Fruit fly (Drosophila melanogaster) whole organism, embryonic: Measurements from ENCODE around the gene ato.
A peak's percentile ranks its signal among the peaks of the same experiment; 100 is the strongest.

Experiments
- Adf1 ChIP-seq: fragments of 200-800 bp; sonication (Bioruptor generic); IDR thresholded peaks from 2 replicates; pipeline ENCODE4 v1.3.6; 2022; ENCODE audit warnings: missing biosample characterization, missing genetic modification characterization
- BEAF-32 ChIP-seq: fragments of 200-800 bp; sonication (Bioruptor generic); optimal IDR thresholded peaks from 3 replicates; lab custom pipeline; 2017; ENCODE audit warnings: missing biosample characterization, missing genetic modification characterization, mild to moderate bottlenecking, moderate library complexity, missing genetic modification reagents
- CG11085 ChIP-seq: fragments of 200-800 bp; sonication (Bioruptor generic); IDR thresholded peaks from 2 replicates; pipeline ENCODE4 v1.3.6; 2022; ENCODE audit warnings: missing biosample characterization, missing genetic modification characterization
- CG12155 ChIP-seq: fragments of 200-800 bp; sonication (Bioruptor generic); optimal IDR thresholded peaks from 3 replicates; lab custom pipeline; 2016; ENCODE audit warnings: missing biosample characterization, missing genetic modification characterization
- CG13123 ChIP-seq: fragments of 200-800 bp; sonication (Bioruptor generic); optimal IDR thresholded peaks from 2 replicates; lab custom pipeline; 2016; ENCODE audit warnings: missing biosample characterization, missing genetic modification characterization
- CG14710 ChIP-seq: fragments of 200-800 bp; sonication (Bioruptor generic); optimal IDR thresholded peaks from 3 replicates; lab custom pipeline; 2019; ENCODE audit warnings: missing biosample characterization, mild to moderate bottlenecking, missing genetic modification characterization, moderate library complexity
- CG15696 ChIP-seq: fragments of 200-800 bp; sonication (Bioruptor generic); optimal IDR thresholded peaks from 2 replicates; lab custom pipeline; 2019; ENCODE audit warnings: missing biosample characterization, mild to moderate bottlenecking, missing genetic modification characterization, moderate library complexity
- CG1603 ChIP-seq: fragments of 200-800 bp; sonication (Bioruptor generic); optimal IDR thresholded peaks from 2 replicates; lab custom pipeline; 2019; ENCODE audit warnings: missing biosample characterization, mild to moderate bottlenecking, missing genetic modification characterization, moderate library complexity
- CG17186 ChIP-seq: fragments of 200-800 bp; sonication (Bioruptor generic); optimal IDR thresholded peaks from 3 replicates; lab custom pipeline; 2017; ENCODE audit warnings: missing biosample characterization, missing genetic modification reagents, missing genetic modification characterization
- CG3065 ChIP-seq: fragments of 200-800 bp; sonication (Bioruptor generic); optimal IDR thresholded peaks from 2 replicates; lab custom pipeline; 2016; ENCODE audit warnings: missing biosample characterization, missing genetic modification characterization
- CG43689 ChIP-seq: fragments of 200-800 bp; sonication (Bioruptor generic); IDR thresholded peaks from 2 replicates; pipeline ENCODE4 v1.3.6; 2022; ENCODE audit warnings: missing biosample characterization, missing genetic modification characterization
- CG4617 ChIP-seq: fragments of 200-800 bp; sonication (Bioruptor generic); optimal IDR thresholded peaks from 3 replicates; lab custom pipeline; 2016; ENCODE audit warnings: missing biosample characterization, missing genetic modification characterization, borderline replicate concordance
- CG8281 ChIP-seq: fragments of 200-800 bp; sonication (Bioruptor generic); optimal IDR thresholded peaks from 2 replicates; lab custom pipeline; 2018; ENCODE audit warnings: missing biosample characterization, mild to moderate bottlenecking, missing genetic modification characterization, moderate library complexity
- CG8924 ChIP-seq: fragments of 200-800 bp; optimal IDR thresholded peaks from 3 replicates; lab custom pipeline; 2019; ENCODE audit warnings: missing biosample characterization, mild to moderate bottlenecking, missing genetic modification characterization, moderate library complexity
- CG9215 ChIP-seq: fragments of 200-800 bp; sonication (Bioruptor generic); IDR thresholded peaks from 2 replicates; pipeline ENCODE4 v1.3.6; 2022; ENCODE audit warnings: missing biosample characterization, missing genetic modification characterization
- CTCF ChIP-seq: fragments of 200-800 bp; sonication (Bioruptor generic); optimal IDR thresholded peaks from 2 replicates; lab custom pipeline; 2017; ENCODE audit warnings: missing biosample characterization, mild to moderate bottlenecking, missing genetic modification characterization, moderate library complexity
- Camta ChIP-seq: fragments of 200-800 bp; sonication (Bioruptor generic); optimal IDR thresholded peaks from 2 replicates; lab custom pipeline; 2016; ENCODE audit warnings: missing biosample characterization, missing genetic modification characterization
- Dll ChIP-seq: fragments of 200-800 bp; sonication (Bioruptor generic); IDR thresholded peaks from 4 replicates; pipeline ENCODE4 v1.3.6; 2022; ENCODE audit warnings: missing biosample characterization, missing genetic modification characterization; ENCODE audit not compliant: partially characterized antibody
- Dref ChIP-seq: fragments of 200-800 bp; sonication (Bioruptor generic); IDR thresholded peaks from 2 replicates; pipeline ENCODE4 v1.3.6; 2022; ENCODE audit warnings: missing biosample characterization, missing genetic modification characterization
- Ets97D ChIP-seq: fragments of 200-800 bp; sonication (Bioruptor generic); optimal IDR thresholded peaks from 3 replicates; lab custom pipeline; 2016; ENCODE audit warnings: missing biosample characterization, missing genetic modification characterization
- HmgD ChIP-seq: fragments of 200-800 bp; sonication (Bioruptor generic); optimal IDR thresholded peaks from 3 replicates; lab custom pipeline; 2016; ENCODE audit warnings: missing biosample characterization, missing genetic modification characterization
- MESR4 ChIP-seq: fragments of 200-800 bp; sonication (Bioruptor generic); optimal IDR thresholded peaks from 2 replicates; lab custom pipeline; 2018; ENCODE audit warnings: missing biosample characterization, mild to moderate bottlenecking, missing genetic modification characterization, moderate library complexity
- MTF-1 ChIP-seq: fragments of 200-800 bp; sonication (Bioruptor generic); optimal IDR thresholded peaks from 2 replicates; lab custom pipeline; 2018; ENCODE audit warnings: missing biosample characterization, mild to moderate bottlenecking, missing genetic modification characterization, borderline replicate concordance
- Mad ChIP-seq: fragments of 200-800 bp; sonication (Bioruptor generic); optimal IDR thresholded peaks from 2 replicates; lab custom pipeline; 2016; ENCODE audit warnings: missing biosample characterization, missing genetic modification characterization
- Max ChIP-seq: fragments of 200-800 bp; sonication (Bioruptor generic); optimal IDR thresholded peaks from 2 replicates; lab custom pipeline; 2016; ENCODE audit warnings: missing biosample characterization, mild to moderate bottlenecking, missing genetic modification characterization
- NFAT ChIP-seq: fragments of 200-800 bp; sonication (Bioruptor generic); IDR thresholded peaks from 2 replicates; pipeline ENCODE4 v1.3.6; 2022; ENCODE audit warnings: missing biosample characterization, missing genetic modification characterization
- Poxn ChIP-seq: fragments of 200-800 bp; sonication (Bioruptor generic); IDR thresholded peaks from 2 replicates; pipeline ENCODE4 v1.3.6; 2022; ENCODE audit warnings: missing biosample characterization, missing genetic modification characterization
- Taf1 ChIP-seq: fragments of 200-800 bp; sonication (Bioruptor generic); IDR thresholded peaks from 2 replicates; pipeline ENCODE4 v1.3.6; 2022; ENCODE audit warnings: missing biosample characterization, missing genetic modification characterization
- Vsx1 ChIP-seq: fragments of 200-800 bp; sonication (Bioruptor generic); optimal IDR thresholded peaks from 2 replicates; lab custom pipeline; 2017; ENCODE audit warnings: missing biosample characterization, mild to moderate bottlenecking, missing genetic modification characterization, missing genetic modification reagents
- bigmax ChIP-seq: fragments of 200-800 bp; sonication (Bioruptor generic); optimal IDR thresholded peaks from 2 replicates; lab custom pipeline; 2018; ENCODE audit warnings: missing biosample characterization, mild to moderate bottlenecking, missing genetic modification characterization
- bowl ChIP-seq: fragments of 200-800 bp; sonication (Bioruptor generic); IDR thresholded peaks from 2 replicates; pipeline ENCODE4 v1.3.6; 2022; ENCODE audit warnings: missing biosample characterization, missing genetic modification characterization
- chif ChIP-seq, 2 experiments: fragments of 200-800 bp; sonication (Bioruptor generic); optimal IDR thresholded peaks; 3 replicates each; lab custom pipeline; 2016; ENCODE audit warnings: missing biosample characterization in 2 of 2, missing genetic modification characterization in 2 of 2
- chn ChIP-seq: fragments of 200-800 bp; sonication (Bioruptor generic); optimal IDR thresholded peaks from 2 replicates; lab custom pipeline; 2016; ENCODE audit warnings: missing biosample characterization, missing genetic modification characterization
- dmrt11E ChIP-seq: fragments of 200-800 bp; sonication (Bioruptor generic); optimal IDR thresholded peaks from 3 replicates; lab custom pipeline; 2018; ENCODE audit warnings: missing biosample characterization, mild to moderate bottlenecking, missing genetic modification characterization, moderate library complexity
- gfzf ChIP-seq: fragments of 200-800 bp; sonication (Bioruptor generic); optimal IDR thresholded peaks from 2 replicates; lab custom pipeline; 2016; ENCODE audit warnings: missing biosample characterization, mild to moderate bottlenecking, missing genetic modification characterization, moderate library complexity
- hth ChIP-seq: fragments of >200 bp; optimal IDR thresholded peaks from 2 replicates; lab custom pipeline; 2017; ENCODE audit warnings: inconsistent platforms
- lmd ChIP-seq: fragments of 200-800 bp; sonication (Bioruptor generic); IDR thresholded peaks from 2 replicates; pipeline ENCODE4 v1.3.6; 2022; ENCODE audit warnings: missing biosample characterization, missing genetic modification characterization
- nerfin-1 ChIP-seq: fragments of 200-800 bp; sonication (Bioruptor generic); optimal IDR thresholded peaks from 3 replicates; lab custom pipeline; 2019; ENCODE audit warnings: missing biosample characterization, mild to moderate bottlenecking, missing genetic modification characterization, moderate library complexity
- nmo ChIP-seq: fragments of 200-800 bp; sonication (Bioruptor generic); optimal IDR thresholded peaks from 2 replicates; lab custom pipeline; 2018; ENCODE audit warnings: missing biosample characterization, mild to moderate bottlenecking, missing genetic modification characterization, moderate library complexity
- pho ChIP-seq: fragments of 200-800 bp; sonication (Bioruptor generic); optimal IDR thresholded peaks from 2 replicates; lab custom pipeline; 2016; ENCODE audit warnings: missing biosample characterization, missing genetic modification characterization
- pita ChIP-seq: fragments of 200-800 bp; sonication (Bioruptor generic); optimal IDR thresholded peaks from 2 replicates; lab custom pipeline; 2017; ENCODE audit warnings: missing biosample characterization, mild to moderate bottlenecking, missing genetic modification characterization
- pzg ChIP-seq: fragments of 200-800 bp; sonication (Bioruptor generic); optimal IDR thresholded peaks from 3 replicates; lab custom pipeline; 2018; ENCODE audit warnings: missing biosample characterization, mild to moderate bottlenecking, missing genetic modification characterization, moderate library complexity
- sens-2 ChIP-seq: fragments of 200-800 bp; sonication (Bioruptor generic); IDR thresholded peaks from 2 replicates; pipeline ENCODE4 v1.3.6; 2022; ENCODE audit warnings: missing biosample characterization, missing genetic modification characterization
- sob ChIP-seq: fragments of 200-800 bp; sonication (Bioruptor generic); IDR thresholded peaks from 2 replicates; pipeline ENCODE4 v1.3.6; 2022; ENCODE audit warnings: missing biosample characterization, missing genetic modification characterization
- sug ChIP-seq: fragments of 200-800 bp; optimal IDR thresholded peaks from 2 replicates; lab custom pipeline; 2019; ENCODE audit warnings: missing biosample characterization, mild to moderate bottlenecking, missing genetic modification characterization, moderate library complexity
- tgo ChIP-seq: fragments of 200-800 bp; sonication (Bioruptor generic); IDR thresholded peaks from 3 replicates; pipeline ENCODE4 v1.3.6; 2022; ENCODE audit warnings: missing biosample characterization, missing genetic modification characterization
- tin ChIP-seq: fragments of 200-800 bp; sonication (Bioruptor generic); optimal IDR thresholded peaks from 3 replicates; lab custom pipeline; 2016; ENCODE audit warnings: missing biosample characterization, missing genetic modification characterization
- tio ChIP-seq: fragments of 200-800 bp; sonication (Bioruptor generic); optimal IDR thresholded peaks from 2 replicates; lab custom pipeline; 2017; ENCODE audit warnings: missing biosample characterization, missing genetic modification characterization, inconsistent platforms
- wek ChIP-seq: fragments of 200-800 bp; sonication (Bioruptor generic); optimal IDR thresholded peaks from 3 replicates; lab custom pipeline; 2018; ENCODE audit warnings: missing biosample characterization, mild to moderate bottlenecking, missing genetic modification characterization, moderate library complexity
- zfh2 ChIP-seq: fragments of 200-800 bp; sonication (Bioruptor generic); optimal IDR thresholded peaks from 2 replicates; lab custom pipeline; 2016; ENCODE audit warnings: missing biosample characterization, missing genetic modification characterization

The ato gene

DNA sequence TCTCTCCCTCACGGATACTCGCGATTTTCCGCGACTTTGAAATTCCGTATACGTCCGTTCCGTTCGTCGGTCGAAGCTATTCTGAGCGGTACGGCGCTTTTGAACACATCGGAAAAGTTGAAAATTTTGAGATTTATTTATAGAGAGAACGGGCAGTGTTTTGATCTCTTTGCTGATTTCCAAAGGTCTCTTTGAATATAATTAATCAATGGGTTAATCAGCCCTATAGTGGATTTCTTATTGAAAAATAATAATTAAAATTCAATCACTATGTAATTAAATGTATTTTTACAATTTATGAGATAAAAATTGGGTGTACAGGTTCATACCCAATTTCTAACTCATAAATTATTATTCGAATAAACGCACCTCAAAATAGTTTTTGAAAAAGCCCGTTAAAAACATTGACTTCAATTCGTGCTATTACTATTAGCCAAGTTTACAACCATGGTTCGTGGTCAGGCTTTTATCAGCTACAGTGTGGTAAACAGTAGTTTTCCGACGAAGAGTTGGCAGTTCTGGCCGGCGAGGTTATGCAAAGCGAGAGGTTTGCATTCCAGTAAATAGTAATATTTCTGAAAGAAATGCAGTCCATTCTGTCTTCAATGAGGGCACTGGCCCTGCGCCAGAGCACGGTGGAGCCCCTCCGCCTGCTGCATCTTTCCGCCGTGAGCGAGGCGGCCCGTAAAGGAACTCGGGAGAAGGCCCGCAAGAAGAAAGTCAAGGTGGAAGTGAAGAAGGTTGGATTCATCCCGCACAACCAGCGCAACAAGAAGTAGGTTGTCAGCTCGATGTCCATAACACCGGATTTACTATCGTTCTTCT, 23.3 kb downstream of the ato start, which contains the start of the genes CG9626 and mRpL1 (continued):
- TF ChIP-seq gfzf (peak; percentile 63), pita (peak; percentile 94), CG15696 (tag; lab: Kevin White, UChicago) (no peak), tgo (no peak), CG9215 (no peak), chn (GFP tag; lab: Kevin White, UChicago) (no peak), sug (tag; lab: Kevin White, UChicago) (peak; percentile 46), CG1603 (peak; percentile 89), CG11085 (GFP tag; lab: Robert Waterston, UW) (no peak), tio (GFP tag; lab: Kevin White, UChicago) (no peak), nmo (GFP tag; lab: Kevin White, UChicago) (peak; percentile 57), bigmax (peak; percentile 93), pzg (GFP tag; lab: Kevin White, UChicago) (peak; percentile 90), hth (lab: Kevin White, UChicago) (no peak), Poxn (GFP tag; lab: Robert Waterston, UW) (no peak), Adf1 (GFP tag; lab: Robert Waterston, UW) (no peak), BEAF-32 (GFP tag; lab: Kevin White, UChicago) (peak; percentile 58), Mad (GFP tag; lab: Kevin White, UChicago) (peak; percentile 15), sob (GFP tag; lab: Robert Waterston, UW) (peak; percentile 55; the same call in 1 of the 2 replicates), Dll (0 out of 4 replicates have a peak, but pooled peaks have one; percentile 13), pho (GFP tag; lab: Kevin White, UChicago) (peak; percentile 17), Camta (GFP tag; lab: Kevin White, UChicago) (peak; percentile 31), Max (peak; percentile 8), CG3065 (GFP tag; lab: Kevin White, UChicago) (peak; percentile 6), CG8924 (tag; lab: Kevin White, UChicago) (no peak), lmd (GFP tag; lab: Robert Waterston, UW) (0 out of 2 replicates have a peak, but pooled peaks have one; percentile 12), wek (GFP tag; lab: Kevin White, UChicago) (no peak), CG13123 (GFP tag; lab: Kevin White, UChicago) (no peak), MTF-1 (GFP tag; lab: Kevin White, UChicago) (no peak), Taf1 (GFP tag; lab: Robert Waterston, UW) (no peak), Ets97D (peak; percentile 80), CTCF (GFP tag; lab: Kevin White, UChicago) (peak; percentile 82), CG8281 (tag; lab: Kevin White, UChicago) (peak; percentile 75), CG14710 (peak; percentile 76), CG12155 (peak; percentile 35), tin (GFP tag; lab: Kevin White, UChicago) (no peak), Vsx1 (no peak), Dref (GFP tag; lab: Robert Waterston, UW) (peak; percentile 42), sens-2 (no peak), CG43689 (no peak), CG4617 (GFP tag; lab: Kevin White, UChicago) (peak; percentile 92), HmgD (GFP tag; lab: Kevin White, UChicago) (peak; percentile 43), bowl (GFP tag; lab: Robert Waterston, UW) (no peak), chif (GFP tag; optimal IDR thresholded peaks at IDR 0.05; lab: Kevin White, UChicago) (peak in 1 of 2 experiments; percentile 29), dmrt11E (peak; percentile 6), MESR4 (GFP tag; lab: Kevin White, UChicago) (peak; percentile 78), NFAT (GFP tag; lab: Robert Waterston, UW) (peak; percentile 46; the same call in 1 of the 2 replicates), zfh2 (GFP tag; lab: Kevin White, UChicago) (peak; percentile 47), CG17186 (peak; percentile 64), nerfin-1 (tag; lab: Kevin White, UChicago) (peak; percentile 40)
